Fruit fly (Drosophila melanogaster): Measurements from ENCODE around the gene Rat1.

Gene Rat1

DNA sequence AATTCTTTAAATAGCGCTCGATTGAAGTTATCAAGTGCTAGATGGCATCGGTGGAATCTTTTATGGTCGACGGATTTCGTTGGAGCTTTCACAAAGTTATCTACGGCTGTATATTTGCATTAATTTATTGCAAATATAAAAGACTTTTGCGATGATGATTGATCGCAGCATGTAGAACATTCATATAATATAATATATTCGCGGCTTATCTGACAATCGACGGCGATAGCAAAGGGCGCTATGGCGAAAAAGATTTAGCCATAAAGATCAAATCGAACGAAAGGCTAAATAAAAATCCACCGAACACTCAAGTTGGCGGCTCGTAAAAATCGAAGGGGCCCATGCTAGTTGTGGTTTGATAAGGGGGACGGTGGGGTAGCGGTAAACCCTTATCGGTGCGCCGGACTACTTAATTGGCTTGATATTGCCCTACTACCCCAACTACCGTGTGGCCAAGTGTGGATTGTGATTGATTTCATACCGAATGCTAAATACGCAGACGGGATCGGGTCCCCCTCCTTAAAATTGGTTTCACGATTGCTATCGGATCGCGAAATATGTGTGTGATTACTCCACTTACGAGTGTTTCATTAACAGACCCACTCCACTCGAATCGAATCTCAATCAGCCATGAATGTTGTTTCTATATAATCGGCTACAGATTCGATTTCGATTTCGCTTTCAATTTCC is 39.6 kb upstream of the Rat1 start (continued):
- TF ChIP-seq Sry-β (GFP tag; optimal IDR thresholded peaks at IDR 0.05) (no peak), lab (GFP tag; optimal IDR thresholded peaks at IDR 0.05) (peak; percentile 65), nerfin-1 (tag; optimal IDR thresholded peaks at IDR 0.05) (no peak), MTF-1 (GFP tag; optimal IDR thresholded peaks at IDR 0.05; ENCODE audit: borderline replicate concordance) (no peak), C15 (GFP tag; IDR thresholded peaks at IDR 0.05) (no peak), Jarid2 (GFP tag; optimal IDR thresholded peaks at IDR 0.05) (peak; percentile 18), NfI (GFP tag; optimal IDR thresholded peaks at IDR 0.05) (no peak), CG17328 (GFP tag; IDR thresholded peaks at IDR 0.05) (no peak), CG8924 (tag; optimal IDR thresholded peaks at IDR 0.05) (no peak), NC2β (GFP tag; optimal IDR thresholded peaks at IDR 0.05) (no peak), ase (GFP tag; IDR thresholded peaks at IDR 0.05) (0 out of 3 replicates have a peak, but pooled peaks have one; percentile 6), CG7745 (tag; optimal IDR thresholded peaks at IDR 0.05) (no peak), schlank (tag; optimal IDR thresholded peaks at IDR 0.05) (no peak), CG13894 (tag; optimal IDR thresholded peaks at IDR 0.05) (peak; percentile 18), Vsx1 (GFP tag; optimal IDR thresholded peaks at IDR 0.05) (peak; percentile 98), sd (tag; optimal IDR thresholded peaks at IDR 0.05) (peak; percentile 85), Oli (tag; optimal IDR thresholded peaks at IDR 0.05) (no peak), Pdp1 (GFP tag; optimal IDR thresholded peaks at IDR 0.05) (no peak), CG4282 (GFP tag; optimal IDR thresholded peaks at IDR 0.05) (no peak), crol (GFP tag; IDR thresholded peaks at IDR 0.05) (peak; percentile 74; the same call in 1 of the 2 replicates), CG18599 (GFP tag; optimal IDR thresholded peaks at IDR 0.05) (peak; percentile 78), CG6854 (GFP tag; optimal IDR thresholded peaks at IDR 0.05) (no peak), Rfx (GFP tag; IDR thresholded peaks at IDR 0.05) (peak; percentile 28; the same call in 1 of the 2 replicates), Hey (tag; optimal IDR thresholded peaks at IDR 0.05) (peak; percentile 71), lbe (GFP tag; optimal IDR thresholded peaks at IDR 0.05) (no peak), ERR (GFP tag; optimal IDR thresholded peaks at IDR 0.05) (no peak), gsb-n (tag; optimal IDR thresholded peaks at IDR 0.05) (no peak), HLHmδ (GFP tag; optimal IDR thresholded peaks at IDR 0.05) (no peak), run (tag; optimal IDR thresholded peaks at IDR 0.05) (no peak), corto (GFP tag; optimal IDR thresholded peaks at IDR 0.05) (no peak), gsb (GFP tag; IDR thresholded peaks at IDR 0.05) (no peak), bigmax (GFP tag; optimal IDR thresholded peaks at IDR 0.05) (no peak), tna (GFP tag; IDR thresholded peaks at IDR 0.05; ENCODE audit: partially characterized antibody) (no peak), CG7271 (tag; optimal IDR thresholded peaks at IDR 0.05) (no peak), wor (GFP tag; IDR thresholded peaks at IDR 0.05) (no peak), GATAe (GFP tag; conservative IDR thresholded peaks at IDR 0.05) (peak; percentile 90), gt (GFP tag; IDR thresholded peaks at IDR 0.05) (no peak), sens-2 (GFP tag; IDR thresholded peaks at IDR 0.05) (peak; percentile 68), seq (GFP tag; IDR thresholded peaks at IDR 0.05) (no peak), Myb (GFP tag; optimal IDR thresholded peaks at IDR 0.05) (no peak), CG12071 (GFP tag; optimal IDR thresholded peaks at IDR 0.05) (peak; percentile 6), al (GFP tag; IDR thresholded peaks at IDR 0.05) (no peak), otp (GFP tag; IDR thresholded peaks at IDR 0.05) (no peak), dpn (GFP tag; optimal IDR thresholded peaks at IDR 0.05) (no peak), Dfd (GFP tag; optimal IDR thresholded peaks at IDR 0.05) (no peak), sqz (GFP tag; optimal IDR thresholded peaks at IDR 0.05) (no peak), Mad (GFP tag; optimal IDR thresholded peaks at IDR 0.05) (no peak), pum (GFP tag; optimal IDR thresholded peaks at IDR 0.05) (no peak), nau (GFP tag; optimal IDR thresholded peaks at IDR 0.05) (no peak), rib (GFP tag; IDR thresholded peaks at IDR 0.05) (peak; percentile 64; the same call in 1 of the 2 replicates)
